Fruit fly (Drosophila melanogaster) whole organism, embryonic: ENCODE data around the gene MED18.

Experiments used
- Abd-B ChIP-seq: fragments of 200-800 bp; sonication (Bioruptor generic); optimal IDR thresholded peaks from 2 replicates; lab custom pipeline; 2018; ENCODE audit warnings: missing biosample characterization, mild to moderate bottlenecking, missing genetic modification characterization, moderate library complexity
- Atf6 ChIP-seq: fragments of 200-800 bp; sonication (Bioruptor generic); IDR thresholded peaks from 2 replicates; pipeline ENCODE4 v1.3.6; 2022; ENCODE audit warnings: missing biosample characterization, missing genetic modification characterization
- BtbVII ChIP-seq: fragments of 200-800 bp; sonication (Bioruptor generic); optimal IDR thresholded peaks from 3 replicates; lab custom pipeline; 2017; ENCODE audit warnings: missing biosample characterization, mild to moderate bottlenecking, missing genetic modification characterization
- C15 ChIP-seq: fragments of 200-800 bp; sonication (Bioruptor generic); IDR thresholded peaks from 3 replicates; pipeline ENCODE4 v1.3.6; 2022; ENCODE audit warnings: missing biosample characterization, missing genetic modification characterization
- CG10209 ChIP-seq: fragments of 200-800 bp; sonication (Bioruptor generic); optimal IDR thresholded peaks from 3 replicates; lab custom pipeline; 2017; ENCODE audit warnings: missing biosample characterization, mild to moderate bottlenecking, missing genetic modification characterization, missing genetic modification reagents
- CG1024 ChIP-seq: fragments of 200-800 bp; sonication (Bioruptor generic); IDR thresholded peaks from 2 replicates; pipeline ENCODE4 v1.3.6; 2022; ENCODE audit warnings: missing biosample characterization, missing genetic modification characterization
- CG11093 ChIP-seq: fragments of 200-800 bp; sonication (Bioruptor generic); IDR thresholded peaks from 3 replicates; pipeline ENCODE4 v1.3.6; 2022; ENCODE audit warnings: missing biosample characterization, missing genetic modification characterization
- CG11247 ChIP-seq: fragments of 200-800 bp; sonication (Bioruptor generic); IDR thresholded peaks from 2 replicates; pipeline ENCODE4 v1.3.6; 2022; ENCODE audit warnings: missing biosample characterization, missing genetic modification characterization
- CG11696 ChIP-seq: fragments of 200-800 bp; sonication (Bioruptor generic); IDR thresholded peaks from 2 replicates; pipeline ENCODE4 v1.3.6; 2022; ENCODE audit warnings: missing biosample characterization, missing genetic modification characterization
- CG12659 ChIP-seq: fragments of 200-800 bp; sonication (Bioruptor generic); optimal IDR thresholded peaks from 3 replicates; lab custom pipeline; 2017; ENCODE audit warnings: mild to moderate bottlenecking, missing biosample characterization, missing genetic modification reagents, missing genetic modification characterization
- CG12744 ChIP-seq: fragments of 200-800 bp; sonication (Bioruptor generic); optimal IDR thresholded peaks from 2 replicates; lab custom pipeline; 2016; ENCODE audit warnings: missing biosample characterization, missing genetic modification characterization
- CG13624 ChIP-seq: fragments of 200-800 bp; sonication (Bioruptor generic); optimal IDR thresholded peaks from 2 replicates; lab custom pipeline; 2016; ENCODE audit warnings: missing biosample characterization, missing genetic modification characterization
- CG17328 ChIP-seq: fragments of 200-800 bp; sonication (Bioruptor generic); IDR thresholded peaks from 2 replicates; pipeline ENCODE4 v1.3.6; 2022; ENCODE audit warnings: missing biosample characterization, missing genetic modification characterization
- CG17912 ChIP-seq: fragments of 200-800 bp; sonication (Bioruptor generic); optimal IDR thresholded peaks from 2 replicates; lab custom pipeline; 2018; ENCODE audit warnings: missing biosample characterization, mild to moderate bottlenecking, missing genetic modification characterization
- CG2712 ChIP-seq: fragments of 200-800 bp; optimal IDR thresholded peaks from 3 replicates; lab custom pipeline; 2019; ENCODE audit warnings: missing biosample characterization, mild to moderate bottlenecking, missing genetic modification characterization, moderate library complexity
- CG30020 ChIP-seq: fragments of 200-800 bp; optimal IDR thresholded peaks from 2 replicates; lab custom pipeline; 2019; ENCODE audit warnings: missing biosample characterization, mild to moderate bottlenecking, missing genetic modification characterization, moderate library complexity
- CG31388 ChIP-seq: fragments of 200-800 bp; sonication (Bioruptor generic); optimal IDR thresholded peaks from 2 replicates; lab custom pipeline; 2016; ENCODE audit warnings: missing biosample characterization, missing genetic modification characterization
- CG34224 ChIP-seq: fragments of 200-800 bp; sonication (Bioruptor generic); IDR thresholded peaks from 3 replicates; pipeline ENCODE4 v1.3.6; 2022; ENCODE audit warnings: missing biosample characterization, missing genetic modification characterization; ENCODE audit not compliant: partially characterized antibody
- CG3838 ChIP-seq: fragments of 200-800 bp; sonication (Bioruptor generic); optimal IDR thresholded peaks from 3 replicates; lab custom pipeline; 2016; ENCODE audit warnings: missing biosample characterization, missing genetic modification characterization
- CG6175 ChIP-seq: fragments of 200-800 bp; sonication (Bioruptor generic); IDR thresholded peaks from 3 replicates; pipeline ENCODE4 v1.3.6; 2022; ENCODE audit warnings: missing biosample characterization, missing genetic modification characterization
- CG7372 ChIP-seq: fragments of 200-800 bp; sonication (Bioruptor generic); IDR thresholded peaks from 2 replicates; pipeline ENCODE4 v1.3.6; 2022; ENCODE audit warnings: missing biosample characterization, missing genetic modification characterization
- CG7987 ChIP-seq: fragments of 200-800 bp; sonication (Bioruptor generic); optimal IDR thresholded peaks from 2 replicates; lab custom pipeline; 2018; ENCODE audit warnings: missing biosample characterization, mild to moderate bottlenecking, missing genetic modification characterization, moderate library complexity
- CG9727 ChIP-seq: fragments of 200-800 bp; sonication (Bioruptor generic); optimal IDR thresholded peaks from 3 replicates; lab custom pipeline; 2017; ENCODE audit warnings: missing biosample characterization, mild to moderate bottlenecking, missing genetic modification characterization
- Dp ChIP-seq: fragments of 200-800 bp; sonication (Bioruptor generic); optimal IDR thresholded peaks from 2 replicates; lab custom pipeline; 2018; ENCODE audit warnings: missing biosample characterization, mild to moderate bottlenecking, missing genetic modification characterization, moderate library complexity
- Drgx ChIP-seq: fragments of 200-800 bp; sonication (Bioruptor generic); IDR thresholded peaks from 2 replicates; pipeline ENCODE4 v1.3.6; 2022; ENCODE audit warnings: missing biosample characterization, missing genetic modification characterization
- Fer3 ChIP-seq: fragments of 200-800 bp; sonication (Bioruptor generic); optimal IDR thresholded peaks from 2 replicates; lab custom pipeline; 2018; ENCODE audit warnings: missing biosample characterization, mild to moderate bottlenecking, missing genetic modification characterization, moderate library complexity
- Lim3 ChIP-seq: fragments of 200-800 bp; sonication (Bioruptor generic); IDR thresholded peaks from 2 replicates; pipeline ENCODE4 v1.3.6; 2022; ENCODE audit warnings: missing biosample characterization, missing genetic modification characterization
- MESR4 ChIP-seq: fragments of 200-800 bp; sonication (Bioruptor generic); optimal IDR thresholded peaks from 2 replicates; lab custom pipeline; 2018; ENCODE audit warnings: missing biosample characterization, mild to moderate bottlenecking, missing genetic modification characterization, moderate library complexity
- Max ChIP-seq: fragments of 200-800 bp; sonication (Bioruptor generic); optimal IDR thresholded peaks from 2 replicates; lab custom pipeline; 2016; ENCODE audit warnings: missing biosample characterization, mild to moderate bottlenecking, missing genetic modification characterization
- Med ChIP-seq: fragments of 200-800 bp; sonication (Bioruptor generic); peaks from one replicate; lab custom pipeline; 2016; ENCODE audit warnings: missing biosample characterization, missing genetic modification characterization, mild to moderate bottlenecking, inconsistent platforms, moderate library complexity
- Usf ChIP-seq: fragments of 200-800 bp; sonication (Bioruptor generic); optimal IDR thresholded peaks from 2 replicates; lab custom pipeline; 2017; ENCODE audit warnings: missing genotype, missing biosample characterization, missing genetic modification characterization
- ac ChIP-seq: fragments of 200-800 bp; sonication (Bioruptor generic); optimal IDR thresholded peaks from 3 replicates; lab custom pipeline; 2017; ENCODE audit warnings: missing biosample characterization, mild to moderate bottlenecking, missing genetic modification characterization
- crp ChIP-seq, 2 experiments: fragments of 200-800 bp; sonication (Bioruptor generic); optimal IDR thresholded peaks; 2 replicates in 1 of 2; 3 replicates in 1 of 2; lab custom pipeline; 2017; ENCODE audit warnings: missing biosample characterization in 2 of 2, missing genetic modification characterization in 2 of 2, mild to moderate bottlenecking in 1 of 2, moderate library complexity in 1 of 2
- dm ChIP-seq: fragments of 200-800 bp; sonication (Bioruptor generic); optimal IDR thresholded peaks from 3 replicates; lab custom pipeline; 2016; ENCODE audit warnings: missing biosample characterization, missing genetic modification characterization
- ems ChIP-seq: fragments of 200-800 bp; sonication (Bioruptor generic); optimal IDR thresholded peaks from 3 replicates; lab custom pipeline; 2016; ENCODE audit warnings: missing biosample characterization, missing genetic modification characterization
- gem ChIP-seq: fragments of 200-800 bp; sonication (Bioruptor generic); optimal IDR thresholded peaks from 2 replicates; lab custom pipeline; 2019; ENCODE audit warnings: missing biosample characterization, mild to moderate bottlenecking, missing genetic modification characterization, moderate library complexity
- gfzf ChIP-seq: fragments of 200-800 bp; sonication (Bioruptor generic); optimal IDR thresholded peaks from 2 replicates; lab custom pipeline; 2016; ENCODE audit warnings: missing biosample characterization, mild to moderate bottlenecking, missing genetic modification characterization, moderate library complexity
- klu ChIP-seq: fragments of 200-800 bp; sonication (Bioruptor generic); IDR thresholded peaks from 2 replicates; pipeline ENCODE4 v1.3.6; 2022; ENCODE audit warnings: missing biosample characterization, missing genetic modification characterization
- lbe ChIP-seq: fragments of 200-800 bp; sonication (Bioruptor generic); optimal IDR thresholded peaks from 2 replicates; lab custom pipeline; 2016; ENCODE audit warnings: missing biosample characterization, mild to moderate bottlenecking, missing genetic modification characterization
- mirr ChIP-seq: fragments of 200-800 bp; sonication (Bioruptor generic); optimal IDR thresholded peaks from 3 replicates; lab custom pipeline; 2018; ENCODE audit warnings: missing biosample characterization, mild to moderate bottlenecking, missing genetic modification characterization
- p53 ChIP-seq: fragments of 200-800 bp; sonication (Bioruptor generic); optimal IDR thresholded peaks from 2 replicates; lab custom pipeline; 2016; ENCODE audit warnings: missing biosample characterization, missing genetic modification characterization
- pfk ChIP-seq: fragments of 200-800 bp; sonication (Bioruptor generic); optimal IDR thresholded peaks from 2 replicates; lab custom pipeline; 2018; ENCODE audit warnings: missing biosample characterization, mild to moderate bottlenecking, missing genetic modification characterization, moderate library complexity
- pros ChIP-seq: fragments of 200-800 bp; sonication (Bioruptor generic); optimal IDR thresholded peaks from 3 replicates; lab custom pipeline; 2019; ENCODE audit warnings: missing biosample characterization, mild to moderate bottlenecking, missing genetic modification characterization, moderate library complexity
- psq ChIP-seq: fragments of 200-800 bp; sonication (Bioruptor generic); optimal IDR thresholded peaks from 2 replicates; lab custom pipeline; 2017; ENCODE audit warnings: missing biosample characterization, missing genetic modification characterization
- rib ChIP-seq: fragments of 200-800 bp; sonication (Bioruptor generic); IDR thresholded peaks from 2 replicates; pipeline ENCODE4 v1.3.6; 2022; ENCODE audit warnings: missing biosample characterization, missing genetic modification characterization
- slp2 ChIP-seq: fragments of 200-800 bp; sonication (Bioruptor generic); optimal IDR thresholded peaks from 2 replicates; lab custom pipeline; 2016; ENCODE audit warnings: missing biosample characterization, missing genetic modification characterization
- sqz ChIP-seq: fragments of 200-800 bp; sonication (Bioruptor generic); optimal IDR thresholded peaks from 3 replicates; lab custom pipeline; 2018; ENCODE audit warnings: missing biosample characterization, mild to moderate bottlenecking, missing genetic modification characterization
- tio ChIP-seq: fragments of 200-800 bp; sonication (Bioruptor generic); optimal IDR thresholded peaks from 2 replicates; lab custom pipeline; 2017; ENCODE audit warnings: missing biosample characterization, missing genetic modification characterization, inconsistent platforms
- tx ChIP-seq: fragments of 200-800 bp; sonication (Bioruptor generic); optimal IDR thresholded peaks from 2 replicates; lab custom pipeline; 2016; ENCODE audit warnings: missing biosample characterization, missing genetic modification characterization
- zen ChIP-seq: fragments of 200-800 bp; sonication (Bioruptor generic); optimal IDR thresholded peaks from 3 replicates; lab custom pipeline; 2018; ENCODE audit warnings: missing biosample characterization, mild to moderate bottlenecking, missing genetic modification characterization, moderate library complexity
- zfh1 ChIP-seq: fragments of 200-800 bp; sonication (Bioruptor generic); IDR thresholded peaks from 3 replicates; pipeline ENCODE4 v1.3.6; 2022; ENCODE audit warnings: missing biosample characterization, missing genetic modification characterization

The MED18 gene

dm6 chrX:1858867-1859266 is 6.8 kb upstream of the MED18 start, which contains the start of gene Lamtor5 (continued):
- TF ChIP-seq CG30020 (tag; lab: Kevin White, UChicago) (no peak), tx (GFP tag; lab: Kevin White, UChicago) (no peak), gem (tag; lab: Kevin White, UChicago) (peak; percentile 68), sqz (GFP tag; lab: Kevin White, UChicago) (peak; percentile 13), Abd-B (GFP tag; lab: Kevin White, UChicago) (no peak), zen (no peak), lbe (GFP tag; lab: Kevin White, UChicago) (no peak), CG13624 (GFP tag; lab: Kevin White, UChicago) (peak; percentile 21), ac (GFP tag; lab: Kevin White, UChicago) (no peak), CG3838 (GFP tag; lab: Kevin White, UChicago) (no peak), CG17328 (GFP tag; lab: Robert Waterston, UW) (0 out of 2 replicates have a peak, but pooled peaks have one; percentile 39), zfh1 (GFP tag; lab: Robert Waterston, UW) (no peak), CG9727 (GFP tag; lab: Kevin White, UChicago) (peak; percentile 46), Drgx (GFP tag; lab: Robert Waterston, UW) (peak; percentile 19; the same call in 1 of the 2 replicates), Lim3 (GFP tag; lab: Robert Waterston, UW) (no peak), CG11696 (no peak; the same call in 1 of the 2 replicates), mirr (no peak), Dp (GFP tag; lab: Kevin White, UChicago) (no peak), tio (no peak), CG34224 (GFP tag; lab: Robert Waterston, UW) (peak; percentile 52; the same call in 2 of the 3 replicates), klu (GFP tag; lab: Robert Waterston, UW) (peak; percentile 15; the same call in 1 of the 2 replicates), CG1024 (no peak), slp2 (GFP tag; lab: Kevin White, UChicago) (peak; percentile 29), dm (GFP tag; lab: Kevin White, UChicago) (no peak), Usf (GFP tag; lab: Kevin White, UChicago) (no peak), rib (no peak), pros (no peak), CG7372 (GFP tag; lab: Robert Waterston, UW) (no peak), crp (GFP tag; optimal IDR thresholded peaks at IDR 0.05; lab: Kevin White, UChicago) (no peak), CG11247 (GFP tag; lab: Robert Waterston, UW) (no peak), CG10209 (GFP tag; lab: Kevin White, UChicago) (peak; percentile 5), p53 (GFP tag; lab: Kevin White, UChicago) (no peak), CG6175 (0 out of 3 replicates have a peak, but pooled peaks have one; percentile 10), CG2712 (peak; percentile 58), ems (GFP tag; lab: Kevin White, UChicago) (peak; percentile 46), BtbVII (peak; percentile 53), pfk (no peak), Fer3 (tag; lab: Kevin White, UChicago) (peak; percentile 45), Atf6 (no peak), CG17912 (GFP tag; lab: Kevin White, UChicago) (no peak), CG12744 (GFP tag; lab: Kevin White, UChicago) (peak; percentile 24), C15 (GFP tag; lab: Robert Waterston, UW) (no peak), Med (peak; percentile 92), psq (GFP tag; lab: Kevin White, UChicago) (no peak), gfzf (GFP tag; lab: Kevin White, UChicago) (peak; percentile 73), CG31388 (GFP tag; lab: Kevin White, UChicago) (no peak), MESR4 (GFP tag; lab: Kevin White, UChicago) (peak; percentile 71), CG11093 (GFP tag; lab: Robert Waterston, UW) (no peak), CG7987 (no peak), CG12659 (peak; percentile 61), Max (GFP tag; lab: Kevin White, UChicago) (peak; percentile 24)
